Fruit fly (Drosophila melanogaster) whole organism, embryonic: ENCODE results near the gene Osi18.

Source experiments
- ATbp ChIP-seq: fragments of 200-800 bp; sonication (Bioruptor generic); optimal IDR thresholded peaks from 2 replicates; lab custom pipeline; 2017; ENCODE audit warnings: missing biosample characterization, mild to moderate bottlenecking, missing genetic modification characterization, missing genetic modification reagents
- Abd-B ChIP-seq: fragments of 200-800 bp; sonication (Bioruptor generic); optimal IDR thresholded peaks from 2 replicates; lab custom pipeline; 2018; ENCODE audit warnings: missing biosample characterization, mild to moderate bottlenecking, missing genetic modification characterization, moderate library complexity
- Asciz ChIP-seq: fragments of 200-800 bp; sonication (Bioruptor generic); optimal IDR thresholded peaks from 2 replicates; lab custom pipeline; 2017; ENCODE audit warnings: missing biosample characterization, mild to moderate bottlenecking, missing genetic modification characterization, missing genetic modification reagents
- Atf6 ChIP-seq: fragments of 200-800 bp; sonication (Bioruptor generic); IDR thresholded peaks from 2 replicates; pipeline ENCODE4 v1.3.6; 2022; ENCODE audit warnings: missing biosample characterization, missing genetic modification characterization
- B-H1 ChIP-seq: fragments of 200-800 bp; sonication (Bioruptor generic); IDR thresholded peaks from 3 replicates; pipeline ENCODE4 v1.3.6; 2022; ENCODE audit warnings: missing biosample characterization, missing genetic modification characterization
- CG10147 ChIP-seq: fragments of 200-800 bp; sonication (Bioruptor generic); optimal IDR thresholded peaks from 2 replicates; lab custom pipeline; 2019; ENCODE audit warnings: missing biosample characterization, mild to moderate bottlenecking, missing genetic modification characterization, moderate library complexity
- CG12299 ChIP-seq: fragments of 200-800 bp; sonication (Bioruptor generic); optimal IDR thresholded peaks from 2 replicates; lab custom pipeline; 2018; ENCODE audit warnings: missing biosample characterization, mild to moderate bottlenecking, missing genetic modification characterization
- CG12659 ChIP-seq: fragments of 200-800 bp; sonication (Bioruptor generic); optimal IDR thresholded peaks from 3 replicates; lab custom pipeline; 2017; ENCODE audit warnings: mild to moderate bottlenecking, missing biosample characterization, missing genetic modification reagents, missing genetic modification characterization
- CG13296 ChIP-seq: fragments of 200-800 bp; sonication (Bioruptor generic); optimal IDR thresholded peaks from 3 replicates; lab custom pipeline; 2018; ENCODE audit warnings: missing biosample characterization, mild to moderate bottlenecking, missing genetic modification characterization
- CG14965 ChIP-seq: fragments of 200-800 bp; sonication (Bioruptor generic); optimal IDR thresholded peaks from 2 replicates; lab custom pipeline; 2016; ENCODE audit warnings: missing biosample characterization, missing genetic modification characterization, borderline replicate concordance
- CG1529 ChIP-seq: fragments of 200-800 bp; sonication (Bioruptor generic); optimal IDR thresholded peaks from 3 replicates; lab custom pipeline; 2018; ENCODE audit warnings: missing biosample characterization, missing genetic modification characterization
- CG1603 ChIP-seq: fragments of 200-800 bp; sonication (Bioruptor generic); optimal IDR thresholded peaks from 2 replicates; lab custom pipeline; 2019; ENCODE audit warnings: missing biosample characterization, mild to moderate bottlenecking, missing genetic modification characterization, moderate library complexity
- CG17186 ChIP-seq: fragments of 200-800 bp; sonication (Bioruptor generic); optimal IDR thresholded peaks from 3 replicates; lab custom pipeline; 2017; ENCODE audit warnings: missing biosample characterization, missing genetic modification reagents, missing genetic modification characterization
- CG18599 ChIP-seq: fragments of 200-800 bp; sonication (Bioruptor generic); optimal IDR thresholded peaks from 3 replicates; lab custom pipeline; 2017; ENCODE audit warnings: missing biosample characterization, missing genetic modification characterization, mild to moderate bottlenecking, moderate library complexity, missing genetic modification reagents
- CG30431 ChIP-seq: fragments of 200-800 bp; sonication (Bioruptor generic); optimal IDR thresholded peaks from 2 replicates; lab custom pipeline; 2017; ENCODE audit warnings: missing biosample characterization, missing genetic modification characterization
- CG43689 ChIP-seq: fragments of 200-800 bp; sonication (Bioruptor generic); IDR thresholded peaks from 2 replicates; pipeline ENCODE4 v1.3.6; 2022; ENCODE audit warnings: missing biosample characterization, missing genetic modification characterization
- CG6683 ChIP-seq: fragments of 200-800 bp; sonication (Bioruptor generic); optimal IDR thresholded peaks from 2 replicates; lab custom pipeline; 2017; ENCODE audit warnings: missing biosample characterization, mild to moderate bottlenecking, missing genetic modification characterization, missing genetic modification reagents
- CG7556 ChIP-seq: fragments of 200-800 bp; sonication (Bioruptor generic); optimal IDR thresholded peaks from 2 replicates; lab custom pipeline; 2017; ENCODE audit warnings: missing biosample characterization, mild to moderate bottlenecking, missing genetic modification characterization
- CG7839 ChIP-seq: fragments of 200-800 bp; sonication (Bioruptor generic); optimal IDR thresholded peaks from 3 replicates; lab custom pipeline; 2018; ENCODE audit warnings: missing biosample characterization, mild to moderate bottlenecking, missing genetic modification characterization, moderate library complexity
- CG8089 ChIP-seq: fragments of 200-800 bp; sonication (Bioruptor generic); optimal IDR thresholded peaks from 3 replicates; lab custom pipeline; 2016; ENCODE audit warnings: missing biosample characterization, missing genetic modification characterization
- CoRest ChIP-seq: fragments of 200-800 bp; sonication (Bioruptor generic); optimal IDR thresholded peaks from 3 replicates; lab custom pipeline; 2018; ENCODE audit warnings: missing biosample characterization, mild to moderate bottlenecking, missing genetic modification characterization, moderate library complexity
- Doc3 ChIP-seq: fragments of 200-800 bp; sonication (Bioruptor generic); IDR thresholded peaks from 3 replicates; pipeline ENCODE4 v1.3.6; 2022; ENCODE audit warnings: missing biosample characterization, missing genetic modification characterization; ENCODE audit not compliant: partially characterized antibody
- Dp ChIP-seq: fragments of 200-800 bp; sonication (Bioruptor generic); optimal IDR thresholded peaks from 2 replicates; lab custom pipeline; 2018; ENCODE audit warnings: missing biosample characterization, mild to moderate bottlenecking, missing genetic modification characterization, moderate library complexity
- Gug ChIP-seq: fragments of 200-800 bp; sonication (Bioruptor generic); IDR thresholded peaks from 4 replicates; pipeline ENCODE4 v1.3.6; 2022; ENCODE audit warnings: missing biosample characterization, missing genetic modification characterization
- HmgZ ChIP-seq: fragments of 200-800 bp; sonication (Bioruptor generic); optimal IDR thresholded peaks from 2 replicates; lab custom pipeline; 2018; ENCODE audit warnings: missing biosample characterization, mild to moderate bottlenecking, missing genetic modification characterization
- Hmx ChIP-seq: fragments of 200-800 bp; sonication (Bioruptor generic); optimal IDR thresholded peaks from 2 replicates; lab custom pipeline; 2016; ENCODE audit warnings: missing biosample characterization, missing genetic modification characterization
- Hr39 ChIP-seq: fragments of >200 bp; optimal IDR thresholded peaks from 2 replicates; lab custom pipeline; 2017
- Lim3 ChIP-seq: fragments of 200-800 bp; sonication (Bioruptor generic); IDR thresholded peaks from 2 replicates; pipeline ENCODE4 v1.3.6; 2022; ENCODE audit warnings: missing biosample characterization, missing genetic modification characterization
- Lpt ChIP-seq: fragments of >200 bp; optimal IDR thresholded peaks from 2 replicates; lab custom pipeline; 2018; ENCODE audit warnings: missing biosample characterization, missing genetic modification characterization
- Nf-YC ChIP-seq: fragments of 200-800 bp; optimal IDR thresholded peaks from 3 replicates; lab custom pipeline; 2019; ENCODE audit warnings: missing biosample characterization, mild to moderate bottlenecking, missing genetic modification characterization, moderate library complexity
- Trl ChIP-seq, 3 experiments: fragments of >200 bp in 2 of 3; fragments of 200-800 bp in 1 of 3; sonication (Bioruptor generic) in 1 of 3; optimal IDR thresholded peaks; 2 replicates in 1 of 3; 3 replicates in 2 of 3; lab custom pipeline; 2016 to 2017; ENCODE audit warnings: missing biosample characterization in 1 of 3, missing genetic modification characterization in 1 of 3
- Xrp1 ChIP-seq: fragments of 200-800 bp; sonication (Bioruptor generic); IDR thresholded peaks from 2 replicates; pipeline ENCODE4 v1.3.6; 2022; ENCODE audit warnings: missing biosample characterization, missing genetic modification characterization
- ab ChIP-seq: fragments of 200-800 bp; sonication (Bioruptor generic); optimal IDR thresholded peaks from 2 replicates; lab custom pipeline; 2016; ENCODE audit warnings: missing biosample characterization, missing genetic modification characterization
- bbx ChIP-seq: fragments of 200-800 bp; sonication (Bioruptor generic); IDR thresholded peaks from 2 replicates; pipeline ENCODE4 v1.3.6; 2022; ENCODE audit warnings: missing biosample characterization, missing genetic modification characterization; ENCODE audit not compliant: partially characterized antibody
- bigmax ChIP-seq: fragments of 200-800 bp; sonication (Bioruptor generic); optimal IDR thresholded peaks from 2 replicates; lab custom pipeline; 2018; ENCODE audit warnings: missing biosample characterization, mild to moderate bottlenecking, missing genetic modification characterization
- bsh ChIP-seq, 2 experiments: fragments of 200-800 bp; sonication (Bioruptor generic); optimal IDR thresholded peaks; 2 replicates each; lab custom pipeline; 2017 to 2018; ENCODE audit warnings: mild to moderate bottlenecking in 2 of 2, missing biosample characterization in 2 of 2, missing genetic modification characterization in 2 of 2, moderate library complexity in 1 of 2
- dpn ChIP-seq, 2 experiments: fragments of 200-800 bp; sonication (Bioruptor generic); optimal IDR thresholded peaks; 3 replicates each; lab custom pipeline; 2016; ENCODE audit warnings: missing biosample characterization in 2 of 2, missing genetic modification characterization in 2 of 2
- emc ChIP-seq: fragments of 200-800 bp; sonication (Bioruptor generic); optimal IDR thresholded peaks from 2 replicates; lab custom pipeline; 2016; ENCODE audit warnings: missing biosample characterization, missing genetic modification characterization
- ems ChIP-seq: fragments of 200-800 bp; sonication (Bioruptor generic); optimal IDR thresholded peaks from 3 replicates; lab custom pipeline; 2016; ENCODE audit warnings: missing biosample characterization, missing genetic modification characterization
- jigr1 ChIP-seq: fragments of 200-800 bp; sonication (Bioruptor generic); IDR thresholded peaks from 3 replicates; pipeline ENCODE4 v1.3.6; 2022; ENCODE audit warnings: missing biosample characterization, missing genetic modification characterization
- jumu ChIP-seq: fragments of 200-800 bp; sonication (Bioruptor generic); optimal IDR thresholded peaks from 3 replicates; lab custom pipeline; 2016; ENCODE audit warnings: missing biosample characterization, missing genetic modification characterization
- lilli ChIP-seq: fragments of 200-800 bp; sonication (Bioruptor generic); optimal IDR thresholded peaks from 3 replicates; lab custom pipeline; 2016; ENCODE audit warnings: missing biosample characterization, missing genetic modification characterization
- nau ChIP-seq: fragments of 200-800 bp; sonication (Bioruptor generic); optimal IDR thresholded peaks from 3 replicates; lab custom pipeline; 2017; ENCODE audit warnings: missing biosample characterization, mild to moderate bottlenecking, missing genetic modification characterization, missing genetic modification reagents
- nerfin-2 ChIP-seq: fragments of 200-800 bp; sonication (Bioruptor generic); IDR thresholded peaks from 2 replicates; pipeline ENCODE4 v1.3.6; 2022; ENCODE audit warnings: missing biosample characterization, missing genetic modification characterization; ENCODE audit not compliant: partially characterized antibody
- oc ChIP-seq: fragments of 200-800 bp; sonication (Bioruptor generic); optimal IDR thresholded peaks from 2 replicates; lab custom pipeline; 2018; ENCODE audit warnings: missing biosample characterization, mild to moderate bottlenecking, missing genetic modification characterization, moderate library complexity
- peb ChIP-seq: fragments of 200-800 bp; sonication (Bioruptor generic); IDR thresholded peaks from 2 replicates; pipeline ENCODE4 v1.3.6; 2022; ENCODE audit warnings: missing biosample characterization, missing genetic modification characterization
- ro ChIP-seq: fragments of 200-800 bp; sonication (Bioruptor generic); IDR thresholded peaks from 2 replicates; pipeline ENCODE4 v1.3.6; 2022; ENCODE audit warnings: missing biosample characterization, missing genetic modification characterization
- schlank ChIP-seq: fragments of 200-800 bp; sonication (Bioruptor generic); optimal IDR thresholded peaks from 2 replicates; lab custom pipeline; 2018; ENCODE audit warnings: missing biosample characterization, mild to moderate bottlenecking, missing genetic modification characterization
- seq ChIP-seq: fragments of 200-800 bp; sonication (Bioruptor generic); IDR thresholded peaks from 2 replicates; pipeline ENCODE4 v1.3.6; 2022; ENCODE audit warnings: missing biosample characterization, missing genetic modification characterization
- slbo ChIP-seq: fragments of 200-800 bp; sonication (Bioruptor generic); IDR thresholded peaks from 2 replicates; pipeline ENCODE4 v1.3.6; 2022; ENCODE audit warnings: missing biosample characterization, missing genetic modification characterization
- sqz ChIP-seq: fragments of 200-800 bp; sonication (Bioruptor generic); optimal IDR thresholded peaks from 3 replicates; lab custom pipeline; 2018; ENCODE audit warnings: missing biosample characterization, mild to moderate bottlenecking, missing genetic modification characterization

Osi18 gene

dm6 chr3R:6380129-6380528 is 50.1 kb downstream of the Osi18 start, which contains the start of the genes CG1024 and TfIIFalpha (continued):
- no peak for TF ChIP-seq CG7556 (GFP tag; lab: Kevin White, UChicago)
- TF ChIP-seq Nf-YC: peak; percentile 38
- no peak for TF ChIP-seq CG12299 (tag; lab: Kevin White, UChicago)
- TF ChIP-seq lilli (GFP tag; lab: Kevin White, UChicago): peak; percentile 20
- no peak for TF ChIP-seq bigmax (GFP tag; lab: Kevin White, UChicago)
- TF ChIP-seq Xrp1 (GFP tag; lab: Robert Waterston, UW): no peak; the same call in 1 of the 2 replicates
- peak; percentile 44 for TF ChIP-seq HmgZ
- peak; percentile 77 for TF ChIP-seq bbx (GFP tag; lab: Robert Waterston, UW)
- TF ChIP-seq ATbp (GFP tag; lab: Kevin White, UChicago): no peak
- TF ChIP-seq ems (GFP tag; lab: Kevin White, UChicago): no peak
- no peak for TF ChIP-seq ro (GFP tag; lab: Robert Waterston, UW)
- no peak for TF ChIP-seq sqz (GFP tag; lab: Kevin White, UChicago)
- TF ChIP-seq nau (GFP tag; lab: Kevin White, UChicago): no peak
- TF ChIP-seq B-H1 (GFP tag; lab: Robert Waterston, UW): no peak
- no peak for TF ChIP-seq Lim3 (GFP tag; lab: Robert Waterston, UW)
- peak; percentile 92 for TF ChIP-seq Doc3
- no peak for TF ChIP-seq Hr39 (lab: Kevin White, UChicago)
- TF ChIP-seq dpn (GFP tag; optimal IDR thresholded peaks at IDR 0.05; lab: Kevin White, UChicago): no peak
- TF ChIP-seq nerfin-2 (GFP tag; lab: Robert Waterston, UW): peak; percentile 96
- TF ChIP-seq Hmx (GFP tag; lab: Kevin White, UChicago): no peak
- TF ChIP-seq emc: no peak
- peak; percentile 61 for TF ChIP-seq CG12659 (GFP tag; lab: Kevin White, UChicago)
- TF ChIP-seq CG17186 (GFP tag; lab: Kevin White, UChicago): peak; percentile 25
- TF ChIP-seq Asciz (GFP tag; lab: Kevin White, UChicago): no peak
- no peak for TF ChIP-seq Trl (optimal IDR thresholded peaks at IDR 0.05; lab: Kevin White, UChicago)
- TF ChIP-seq Trl (GFP tag; optimal IDR thresholded peaks at IDR 0.05; lab: Kevin White, UChicago): no peak
- TF ChIP-seq oc (tag; lab: Kevin White, UChicago): no peak
- TF ChIP-seq CG14965 (GFP tag; lab: Kevin White, UChicago): no peak
- no peak for TF ChIP-seq peb
- peak; percentile 6 for TF ChIP-seq CG8089 (GFP tag; lab: Kevin White, UChicago)
- TF ChIP-seq CG7839 (tag; lab: Kevin White, UChicago): no peak
- TF ChIP-seq CG30431 (GFP tag; lab: Kevin White, UChicago): no peak
- TF ChIP-seq Lpt (GFP tag; lab: Kevin White, UChicago): no peak
- TF ChIP-seq Abd-B: no peak
- no peak for TF ChIP-seq CG13296 (GFP tag; lab: Kevin White, UChicago)
- peak; percentile 24 for TF ChIP-seq CoRest (tag; lab: Kevin White, UChicago)
- no peak for TF ChIP-seq Gug (GFP tag; lab: Robert Waterston, UW)
- TF ChIP-seq jigr1 (GFP tag; lab: Robert Waterston, UW): no peak
- TF ChIP-seq CG18599 (GFP tag; lab: Kevin White, UChicago): no peak
- peak; percentile 23 for TF ChIP-seq CG1603 (tag; lab: Kevin White, UChicago)
- no peak for TF ChIP-seq bsh (GFP tag; optimal IDR thresholded peaks at IDR 0.05; lab: Kevin White, UChicago)
- peak; percentile 55 for TF ChIP-seq Dp
- TF ChIP-seq Atf6 (GFP tag; lab: Robert Waterston, UW): 0 out of 2 replicates have a peak, but pooled peaks have one; percentile 9
- TF ChIP-seq CG6683 (GFP tag; lab: Kevin White, UChicago): no peak
- TF ChIP-seq slbo (GFP tag; lab: Robert Waterston, UW): no peak
- TF ChIP-seq ab (GFP tag; lab: Kevin White, UChicago): no peak
- TF ChIP-seq jumu: no peak
- TF ChIP-seq CG1529 (GFP tag; lab: Kevin White, UChicago): no peak
- no peak for TF ChIP-seq CG43689 (GFP tag; lab: Robert Waterston, UW)
- no peak for TF ChIP-seq seq (GFP tag; lab: Robert Waterston, UW)
- no peak for TF ChIP-seq schlank (tag; lab: Kevin White, UChicago)
- no peak for TF ChIP-seq CG10147 (GFP tag; lab: Kevin White, UChicago)
